Worm (Caenorhabditis elegans): Measurements from ENCODE around the gene W07A12.4.

- no peak for TF ChIP-seq che-1 (tag; optimal IDR thresholded peaks at IDR 0.05)
- no peak for TF ChIP-seq hlh-6 (tag; optimal IDR thresholded peaks at IDR 0.05)
- no peak for TF ChIP-seq sox-4 (tag; optimal IDR thresholded peaks at IDR 0.05)
- TF ChIP-seq Y22D7AL.16 (tag; optimal IDR thresholded peaks at IDR 0.05): no peak
- no peak for TF ChIP-seq tbx-2 (tag; optimal IDR thresholded peaks at IDR 0.05)
- no peak for TF ChIP-seq unc-42 (tag; optimal IDR thresholded peaks at IDR 0.05)
- TF ChIP-seq pros-1 (tag; optimal IDR thresholded peaks at IDR 0.05): no peak
These were observed 11.1 kb downstream of the W07A12.4 start for ce11 chrII:9157125-9157524.
